Worm (Caenorhabditis elegans) whole organism, L1 larva: Measurements from ENCODE around the gene T10B5.4.

ENCODE experiments used
- C34B4.2 ChIP-seq: sonication (generic microtip); optimal IDR thresholded peaks from 2 replicates; lab custom pipeline; 2017; ENCODE audit warnings: mild to moderate bottlenecking, missing genetic modification characterization, missing compliant biosample characterization
- Y116A8C.19 ChIP-seq: sonication (generic microtip); optimal IDR thresholded peaks from 2 replicates; lab custom pipeline; 2016; ENCODE audit warnings: missing compliant biosample characterization, missing genetic modification characterization, borderline replicate concordance
- alr-1 ChIP-seq: fragments of 200-800 bp; sonication (Bioruptor generic); optimal IDR thresholded peaks from 2 replicates; lab custom pipeline; 2018; ENCODE audit warnings: borderline replicate concordance, mild to moderate bottlenecking, missing genetic modification characterization, missing compliant biosample characterization
- aly-2 ChIP-seq: fragments of 150-350 bp; optimal IDR thresholded peaks from 2 replicates; lab custom pipeline; 2014; ENCODE audit warnings: missing biosample characterization, missing genetic modification characterization
- ceh-63 ChIP-seq: fragments of 200-800 bp; sonication (Bioruptor generic); optimal IDR thresholded peaks from 2 replicates; lab custom pipeline; 2018; ENCODE audit warnings: mild to moderate bottlenecking, missing genetic modification characterization, missing compliant biosample characterization
- ceh-8 ChIP-seq: fragments of 200-800 bp; sonication (Bioruptor generic); optimal IDR thresholded peaks from 2 replicates; lab custom pipeline; 2018; ENCODE audit warnings: mild to moderate bottlenecking, missing genetic modification characterization, moderate library complexity, missing compliant biosample characterization
- ceh-88 ChIP-seq: fragments of 200-800 bp; sonication (Bioruptor generic); IDR thresholded peaks from 2 replicates; pipeline ENCODE4 v1.3.6; 2022; ENCODE audit warnings: missing genetic modification characterization, missing compliant biosample characterization
- ceh-90 ChIP-seq: sonication (generic microtip); optimal IDR thresholded peaks from 2 replicates; lab custom pipeline; 2016; ENCODE audit warnings: missing genetic modification characterization, missing compliant biosample characterization
- ces-1 ChIP-seq: fragments of 150-350 bp; optimal IDR thresholded peaks from 2 replicates; lab custom pipeline; 2014; ENCODE audit warnings: missing biosample characterization, missing genetic modification reagents, missing genetic modification characterization
- efl-1 ChIP-seq, 4 experiments: fragments of 150-350 bp; optimal IDR thresholded peaks in 3 of 4; peaks in 1 of 4; 1 replicate in 1 of 4; 2 replicates in 3 of 4; lab custom pipeline; 2014; ENCODE audit warnings: missing biosample characterization in 2 of 4, missing genetic modification characterization in 2 of 4, missing genetic modification reagents in 2 of 4
- efl-3 ChIP-seq: fragments of 200-800 bp; sonication (Bioruptor generic); optimal IDR thresholded peaks from 2 replicates; lab custom pipeline; 2018; ENCODE audit warnings: mild to moderate bottlenecking, missing genetic modification characterization, missing compliant biosample characterization
- elt-3 ChIP-seq, 6 experiments: fragments of 150-350 bp in 1 of 6; sonication (generic microtip); optimal IDR thresholded peaks; 2 replicates each; lab custom pipeline; 2017 to 2018; ENCODE audit warnings: missing biosample characterization in 6 of 6, missing genetic modification characterization in 6 of 6, inconsistent platforms in 1 of 6
- fkh-10 ChIP-seq: sonication (generic microtip); optimal IDR thresholded peaks from 2 replicates; lab custom pipeline; 2017; ENCODE audit warnings: missing biosample characterization, missing genetic modification reagents, missing genetic modification characterization
- fkh-8 ChIP-seq: sonication (generic microtip); optimal IDR thresholded peaks from 2 replicates; lab custom pipeline; 2016; ENCODE audit warnings: mild to moderate bottlenecking, missing genetic modification characterization, missing compliant biosample characterization
- grh-1 ChIP-seq: fragments of 200-800 bp; sonication (Bioruptor generic); IDR thresholded peaks from 2 replicates; pipeline ENCODE4 v1.3.6; 2022; ENCODE audit warnings: missing genetic modification reagents, missing genetic modification characterization, missing compliant biosample characterization
- hlh-17 ChIP-seq: fragments of 200-800 bp; sonication (Bioruptor generic); optimal IDR thresholded peaks from 2 replicates; lab custom pipeline; 2018; ENCODE audit warnings: missing genetic modification characterization, mild to moderate bottlenecking, missing compliant biosample characterization, moderate library complexity, borderline replicate concordance
- hpl-2 ChIP-seq: fragments of 150-350 bp; optimal IDR thresholded peaks from 2 replicates; lab custom pipeline; 2014; ENCODE audit warnings: missing biosample characterization, missing genetic modification reagents, missing genetic modification characterization
- jun-1 ChIP-seq: fragments of 150-350 bp; optimal IDR thresholded peaks from 2 replicates; lab custom pipeline; 2014; ENCODE audit warnings: missing biosample characterization, missing genetic modification reagents, missing genetic modification characterization
- lin-13 ChIP-seq: fragments of 150-350 bp; optimal IDR thresholded peaks from 2 replicates; lab custom pipeline; 2014; ENCODE audit warnings: missing biosample characterization, missing genetic modification reagents, missing genetic modification characterization
- lin-35 ChIP-seq, 2 experiments: fragments of 150-350 bp; optimal IDR thresholded peaks; 2 replicates each; lab custom pipeline; 2014; ENCODE audit warnings: missing biosample characterization in 2 of 2, missing genetic modification characterization in 2 of 2, missing genetic modification reagents in 2 of 2
- lsy-2 ChIP-seq, 2 experiments: fragments of 150-350 bp; optimal IDR thresholded peaks; 2 replicates each; lab custom pipeline; 2014; ENCODE audit warnings: missing biosample characterization in 2 of 2, missing genetic modification characterization in 2 of 2
- mab-9 ChIP-seq: fragments of 200-800 bp; sonication (Bioruptor generic); IDR thresholded peaks from 2 replicates; pipeline ENCODE4 v1.3.6; 2022; ENCODE audit warnings: missing genetic modification reagents, missing genetic modification characterization, missing compliant biosample characterization
- nhr-11 ChIP-seq: fragments of 150-350 bp; optimal IDR thresholded peaks from 2 replicates; lab custom pipeline; 2014; ENCODE audit warnings: missing biosample characterization, missing genetic modification characterization
- nhr-12 ChIP-seq: sonication (generic microtip); optimal IDR thresholded peaks from 2 replicates; lab custom pipeline; 2017; ENCODE audit warnings: missing biosample characterization, missing genetic modification characterization
- nhr-19 ChIP-seq: fragments of 200-800 bp; sonication (Bioruptor generic); conservative IDR thresholded peaks from 2 replicates; pipeline ENCODE4 v1.3.6; 2022; ENCODE audit warnings: missing genetic modification characterization, missing compliant biosample characterization
- nhr-20 ChIP-seq: sonication (generic microtip); optimal IDR thresholded peaks from 2 replicates; lab custom pipeline; 2016; ENCODE audit warnings: mild to moderate bottlenecking, missing genetic modification characterization, missing compliant biosample characterization
- nhr-28 ChIP-seq: fragments of 150-350 bp; optimal IDR thresholded peaks from 2 replicates; lab custom pipeline; 2014; ENCODE audit warnings: missing biosample characterization, missing genetic modification characterization
- nhr-47 ChIP-seq: sonication (generic microtip); optimal IDR thresholded peaks from 2 replicates; lab custom pipeline; 2016; ENCODE audit warnings: mild to moderate bottlenecking, missing genetic modification characterization, moderate library complexity, missing compliant biosample characterization
- nhr-76 ChIP-seq: sonication (generic microtip); optimal IDR thresholded peaks from 2 replicates; lab custom pipeline; 2017; ENCODE audit warnings: missing biosample characterization, missing genetic modification characterization
- nhr-85 ChIP-seq: sonication (generic microtip); peaks from one replicate; lab custom pipeline; 2016; ENCODE audit warnings: missing genetic modification characterization, inconsistent platforms, missing compliant biosample characterization
- nhr-90 ChIP-seq: sonication (generic microtip); optimal IDR thresholded peaks from 2 replicates; lab custom pipeline; 2016; ENCODE audit warnings: mild to moderate bottlenecking, missing genetic modification characterization, missing compliant biosample characterization; ENCODE audit not compliant: poor library complexity
- pqm-1 ChIP-seq: sonication (generic microtip); optimal IDR thresholded peaks from 3 replicates; lab custom pipeline; 2017; ENCODE audit warnings: missing biosample characterization, missing genetic modification characterization
- rnt-1 ChIP-seq: sonication (generic microtip); optimal IDR thresholded peaks from 2 replicates; lab custom pipeline; 2016; ENCODE audit warnings: mild to moderate bottlenecking, missing genetic modification characterization, moderate library complexity, missing compliant biosample characterization
- snpc-4 ChIP-seq: fragments of 150-350 bp; optimal IDR thresholded peaks from 2 replicates; lab custom pipeline; 2014; ENCODE audit warnings: missing biosample characterization, missing genetic modification characterization
- snu-23 ChIP-seq: sonication (generic microtip); optimal IDR thresholded peaks from 2 replicates; lab custom pipeline; 2016; ENCODE audit warnings: missing genetic modification characterization, missing compliant biosample characterization
- sox-4 ChIP-seq: sonication (generic microtip); optimal IDR thresholded peaks from 2 replicates; lab custom pipeline; 2016; ENCODE audit warnings: missing genetic modification characterization, missing compliant biosample characterization
- unc-130 ChIP-seq: fragments of 150-350 bp; optimal IDR thresholded peaks from 2 replicates; lab custom pipeline; 2017; ENCODE audit warnings: missing biosample characterization, missing genetic modification characterization, inconsistent platforms
- unc-62 ChIP-seq: fragments of 150-350 bp; optimal IDR thresholded peaks from 2 replicates; lab custom pipeline; 2014; ENCODE audit warnings: missing biosample characterization, missing genetic modification reagents, missing genetic modification characterization
- unc-98 ChIP-seq: fragments of 200-800 bp; sonication (Bioruptor generic); IDR thresholded peaks from 2 replicates; pipeline ENCODE4 v1.3.6; 2022; ENCODE audit warnings: missing genetic modification characterization, missing compliant biosample characterization
- vab-15 ChIP-seq: sonication (generic microtip); optimal IDR thresholded peaks from 2 replicates; lab custom pipeline; 2017; ENCODE audit warnings: missing genotype, mild to moderate bottlenecking, missing genetic modification characterization, missing compliant biosample characterization
- zag-1 ChIP-seq: fragments of 150-350 bp; optimal IDR thresholded peaks from 2 replicates; lab custom pipeline; 2014; ENCODE audit warnings: missing biosample characterization, missing genetic modification characterization
- ztf-11 ChIP-seq, 2 experiments: sonication (generic microtip); optimal IDR thresholded peaks; 2 replicates each; lab custom pipeline; 2016 to 2017; ENCODE audit warnings: missing genetic modification characterization in 2 of 2, missing biosample characterization in 1 of 2, missing compliant biosample characterization in 1 of 2

T10B5.4 gene

DNA sequence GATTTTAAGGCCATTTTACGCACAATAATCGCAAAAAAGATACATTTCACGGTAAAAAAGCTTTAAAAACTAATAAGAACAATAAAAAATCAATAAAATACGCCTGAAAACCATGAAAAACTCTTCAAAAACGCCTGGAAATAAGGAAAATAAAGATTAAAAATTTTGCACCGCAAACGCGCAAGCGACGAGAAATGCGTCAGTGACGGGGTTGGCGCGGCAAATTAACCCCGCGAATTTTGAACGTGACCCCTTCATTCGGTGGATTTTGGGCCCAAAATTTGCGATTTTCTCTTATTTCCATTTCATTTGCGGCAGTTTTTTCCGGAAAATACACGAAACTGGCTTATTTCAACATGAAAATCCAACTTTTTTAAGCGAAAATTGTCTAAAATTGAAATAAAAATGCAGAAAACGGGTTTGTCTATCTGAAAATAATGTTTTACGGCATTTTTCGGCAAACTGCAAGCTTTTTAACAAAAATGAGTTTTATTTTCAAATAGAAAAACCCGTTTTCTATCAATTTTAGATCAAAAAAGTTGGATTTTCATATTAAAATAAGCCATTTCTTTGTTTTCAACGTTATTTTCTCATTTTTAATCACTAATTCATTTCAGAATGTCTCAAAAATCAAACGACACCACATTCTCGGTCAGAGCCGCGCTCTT lies 2.9 kb downstream of the T10B5.4 start, which contains the start of gene knl-3 (continued):
- TF ChIP-seq unc-130 (tag; lab: Kevin White, UChicago) (peak; percentile 28), pqm-1 (no peak), mab-9 (GFP tag; lab: Robert Waterston, UW) (peak; percentile 82), nhr-20 (peak; percentile 89), ztf-11 (tag; optimal IDR thresholded peaks at IDR 0.05; lab: Kevin White, UChicago) (peak in 1 of 2 experiments; percentile 70), hpl-2 (no peak), Y116A8C.19 (tag; lab: Kevin White, UChicago) (no peak), ceh-88 (GFP tag; lab: Robert Waterston, UW) (peak; percentile 52), zag-1 (tag; lab: Kevin White, UChicago) (peak; percentile 61), C34B4.2 (tag; lab: Kevin White, UChicago) (no peak), rnt-1 (tag; lab: Kevin White, UChicago) (peak; percentile 95), lin-13 (peak; percentile 78), snu-23 (GFP tag; lab: Kevin White, UChicago) (peak; percentile 93), grh-1 (GFP tag; lab: Robert Waterston, UW) (peak; percentile 88), nhr-85 (peak; percentile 92), nhr-90 (tag; lab: Kevin White, UChicago) (peak; percentile 88), nhr-11 (peak; percentile 73), nhr-19 (GFP tag; lab: Robert Waterston, UW) (peak; percentile 91), sox-4 (tag; lab: Kevin White, UChicago) (peak; percentile 60), lin-35 (GFP tag; optimal IDR thresholded peaks at IDR 0.05; lab: Kevin White, UChicago) (peak; percentile 96 to 98), ces-1 (no peak), nhr-12 (tag; lab: Kevin White, UChicago) (no peak), vab-15 (tag; lab: Kevin White, UChicago) (peak; percentile 45), snpc-4 (peak; percentile 76), ceh-8 (peak; percentile 81), ceh-63 (GFP tag; lab: Kevin White, UChicago) (no peak), efl-1 (optimal IDR thresholded peaks at IDR 0.05; lab: Kevin White, UChicago) (peak; percentile 92 to 97), efl-1 (GFP tag; optimal IDR thresholded peaks at IDR 0.05 in 1 of 2; lab: Kevin White, UChicago) (peak; percentile 97 to 100), unc-98 (GFP tag; lab: Robert Waterston, UW) (peak; percentile 38; the same call in 1 of the 2 replicates), ceh-90 (tag; lab: Kevin White, UChicago) (peak; percentile 40), efl-3 (GFP tag; lab: Kevin White, UChicago) (no peak), fkh-8 (peak; percentile 85), nhr-28 (tag; lab: Kevin White, UChicago) (no peak), nhr-76 (tag; lab: Kevin White, UChicago) (peak; percentile 72), nhr-47 (peak; percentile 93), unc-62 (no peak), elt-3 (tag; optimal IDR thresholded peaks at IDR 0.05; lab: Kevin White, UChicago) (peak in 2 of 6 experiments; percentile 70 to 86), fkh-10 (peak; percentile 61), hlh-17 (GFP tag; lab: Kevin White, UChicago) (no peak), alr-1 (tag; lab: Kevin White, UChicago) (no peak), jun-1 (tag; lab: Kevin White, UChicago) (peak; percentile 74), lsy-2 (tag; optimal IDR thresholded peaks at IDR 0.05; lab: Kevin White, UChicago) (peak; percentile 91), aly-2 (tag; lab: Kevin White, UChicago) (peak; percentile 81)
